Worm (Caenorhabditis elegans) whole organism, L3 larva: ENCODE data around the gene suf-1.
A peak's percentile ranks its signal among the peaks of the same experiment; 100 is the strongest.

Experiments used
- ceh-9 ChIP-seq: sonication (generic microtip); optimal IDR thresholded peaks from 2 replicates; lab custom pipeline; 2018; ENCODE audit warnings: missing biosample characterization, missing genetic modification characterization
- fos-1 ChIP-seq: fragments of 150-350 bp; optimal IDR thresholded peaks from 2 replicates; lab custom pipeline; 2014; ENCODE audit warnings: missing biosample characterization, missing genetic modification characterization
- nfya-1 ChIP-seq: sonication (generic microtip); optimal IDR thresholded peaks from 2 replicates; lab custom pipeline; 2017; ENCODE audit warnings: missing genetic modification characterization, mild to moderate bottlenecking, missing compliant biosample characterization, antibody characterized with exemption, moderate library complexity; ENCODE audit not compliant: insufficient read depth
- sea-2 ChIP-seq: fragments of 150-350 bp; sonication (generic microtip); optimal IDR thresholded peaks from 4 replicates; lab custom pipeline; 2014; ENCODE audit warnings: missing biosample characterization, missing genetic modification reagents, missing genetic modification characterization

ce11 chrII:8589227-8589626 lies 14.4 kb upstream of the suf-1 start:
- TF ChIP-seq sea-2 (GFP tag; lab: Kevin White, UChicago) (no peak), ceh-9 (tag; lab: Kevin White, UChicago) (no peak), nfya-1 (tag; lab: Kevin White, UChicago) (peak; percentile 30), fos-1 (tag; lab: Kevin White, UChicago) (no peak)
